Fruit fly (Drosophila melanogaster): Measurements from ENCODE around the gene CG18599.
A peak's percentile ranks its signal among the peaks of the same experiment; 100 is the strongest.

CG18599 gene

dm6 chr3R:18223434-18223833 is 44.2 kb upstream of the CG18599 start, which contains the start of the genes mTerf5 and Non3 (continued):
- TF ChIP-seq tin (GFP tag; optimal IDR thresholded peaks at IDR 0.05) (peak; percentile 51), CG1529 (GFP tag; optimal IDR thresholded peaks at IDR 0.05) (no peak), CG18764 (GFP tag; optimal IDR thresholded peaks at IDR 0.05) (peak; percentile 47), Hsf (GFP tag; optimal IDR thresholded peaks at IDR 0.05) (peak; percentile 17), dpn (GFP tag; optimal IDR thresholded peaks at IDR 0.05) (peak; percentile 2 to 73), CG17385 (GFP tag; optimal IDR thresholded peaks at IDR 0.05) (peak; percentile 54), CG11093 (GFP tag; IDR thresholded peaks at IDR 0.05) (no peak), maf-S (GFP tag; optimal IDR thresholded peaks at IDR 0.05) (no peak), CG12236 (GFP tag; optimal IDR thresholded peaks at IDR 0.05) (no peak), CG1792 (GFP tag; optimal IDR thresholded peaks at IDR 0.05) (no peak), zfh2 (GFP tag; optimal IDR thresholded peaks at IDR 0.05) (peak; percentile 45), Mad (GFP tag; optimal IDR thresholded peaks at IDR 0.05) (no peak), crol (GFP tag; IDR thresholded peaks at IDR 0.05) (no peak), cad (GFP tag; optimal IDR thresholded peaks at IDR 0.05) (no peak), Poxn (GFP tag; IDR thresholded peaks at IDR 0.05) (no peak), vnd (GFP tag; IDR thresholded peaks at IDR 0.05; ENCODE audit: partially characterized antibody) (peak; percentile 86), CG2129 (GFP tag; IDR thresholded peaks at IDR 0.05; ENCODE audit: partially characterized antibody) (peak; percentile 91), slou (GFP tag; optimal IDR thresholded peaks at IDR 0.05) (no peak), repo (GFP tag; optimal IDR thresholded peaks at IDR 0.05) (peak; percentile 18), CG5245 (GFP tag; optimal IDR thresholded peaks at IDR 0.05) (no peak), CG10209 (GFP tag; optimal IDR thresholded peaks at IDR 0.05) (peak; percentile 44), CG17612 (GFP tag; IDR thresholded peaks at IDR 0.05) (no peak), prd (optimal IDR thresholded peaks at IDR 0.05) (no peak), prd (GFP tag; IDR thresholded peaks at IDR 0.05) (peak; percentile 66), CG2875 (GFP tag; optimal IDR thresholded peaks at IDR 0.05) (peak; percentile 2), Hr78 (GFP tag; optimal IDR thresholded peaks at IDR 0.05) (no peak), Abd-B (GFP tag; optimal IDR thresholded peaks at IDR 0.05) (no peak), CG10147 (GFP tag; optimal IDR thresholded peaks at IDR 0.05) (peak; percentile 68), CG3847 (GFP tag; IDR thresholded peaks at IDR 0.05) (peak; percentile 54), mam (GFP tag; optimal IDR thresholded peaks at IDR 0.05) (peak; percentile 45), hth (optimal IDR thresholded peaks at IDR 0.05) (no peak), CG1603 (tag; optimal IDR thresholded peaks at IDR 0.05) (no peak), CG4854 (GFP tag; optimal IDR thresholded peaks at IDR 0.05) (no peak), CG34376 (GFP tag; optimal IDR thresholded peaks at IDR 0.05) (no peak), MESR4 (GFP tag; optimal IDR thresholded peaks at IDR 0.05) (peak; percentile 36), PHDP (tag; optimal IDR thresholded peaks at IDR 0.05) (peak; percentile 60), CkIIα-i1 (GFP tag; IDR thresholded peaks at IDR 0.05) (no peak), CG10274 (GFP tag; optimal IDR thresholded peaks at IDR 0.05) (no peak), CG6254 (GFP tag; optimal IDR thresholded peaks at IDR 0.05) (peak; percentile 43), nmo (GFP tag; optimal IDR thresholded peaks at IDR 0.05) (peak; percentile 79), sc (optimal IDR thresholded peaks at IDR 0.05) (no peak), sc (GFP tag; optimal IDR thresholded peaks at IDR 0.05) (peak; percentile 34), Neu2 (GFP tag; optimal IDR thresholded peaks at IDR 0.05; ENCODE audit: borderline replicate concordance) (no peak), ac (GFP tag; optimal IDR thresholded peaks at IDR 0.05) (no peak), Nf-YA (GFP tag; IDR thresholded peaks at IDR 0.05) (no peak), CG11398 (GFP tag; optimal IDR thresholded peaks at IDR 0.05) (no peak), tna (GFP tag; IDR thresholded peaks at IDR 0.05; ENCODE audit: partially characterized antibody) (peak; percentile 52; the same call in 1 of the 2 replicates), CG10654 (GFP tag; optimal IDR thresholded peaks at IDR 0.05) (peak; percentile 56), CG12104 (GFP tag; optimal IDR thresholded peaks at IDR 0.05) (no peak), CG7963 (GFP tag; IDR thresholded peaks at IDR 0.05; ENCODE audit: partially characterized antibody) (peak; percentile 76; the same call in 2 of the 3 replicates), kni (GFP tag; optimal IDR thresholded peaks at IDR 0.05) (no peak), CG13624 (GFP tag; optimal IDR thresholded peaks at IDR 0.05) (no peak)

All from whole organism, embryonic.